Worm (Caenorhabditis elegans) whole organism, L1 larva: Measurements from ENCODE around the gene irk-1.
A peak's percentile ranks its signal among the peaks of the same experiment; 100 is the strongest.

Source experiments
- C04F5.9 ChIP-seq: sonication (generic microtip); optimal IDR thresholded peaks from 2 replicates; lab custom pipeline; 2016; ENCODE audit warnings: missing genetic modification characterization, missing compliant biosample characterization
- C34B4.2 ChIP-seq: sonication (generic microtip); optimal IDR thresholded peaks from 2 replicates; lab custom pipeline; 2017; ENCODE audit warnings: mild to moderate bottlenecking, missing genetic modification characterization, missing compliant biosample characterization
- F16B12.6 ChIP-seq: fragments of 150-350 bp; optimal IDR thresholded peaks from 2 replicates; lab custom pipeline; 2014; ENCODE audit warnings: missing biosample characterization, missing genetic modification characterization
- Y116A8C.19 ChIP-seq: sonication (generic microtip); optimal IDR thresholded peaks from 2 replicates; lab custom pipeline; 2016; ENCODE audit warnings: missing compliant biosample characterization, missing genetic modification characterization, borderline replicate concordance
- aha-1 ChIP-seq: fragments of 150-350 bp; optimal IDR thresholded peaks from 2 replicates; lab custom pipeline; 2014; ENCODE audit warnings: missing biosample characterization, missing genetic modification characterization
- ama-1 ChIP-seq: fragments of 150-350 bp; optimal IDR thresholded peaks from 2 replicates; lab custom pipeline; 2014
- ceh-63 ChIP-seq: fragments of 200-800 bp; sonication (Bioruptor generic); optimal IDR thresholded peaks from 2 replicates; lab custom pipeline; 2018; ENCODE audit warnings: mild to moderate bottlenecking, missing genetic modification characterization, missing compliant biosample characterization
- ceh-88 ChIP-seq: fragments of 200-800 bp; sonication (Bioruptor generic); IDR thresholded peaks from 2 replicates; pipeline ENCODE4 v1.3.6; 2022; ENCODE audit warnings: missing genetic modification characterization, missing compliant biosample characterization
- ceh-90 ChIP-seq: sonication (generic microtip); optimal IDR thresholded peaks from 2 replicates; lab custom pipeline; 2016; ENCODE audit warnings: missing genetic modification characterization, missing compliant biosample characterization
- egl-13 ChIP-seq: sonication (generic microtip); optimal IDR thresholded peaks from 2 replicates; lab custom pipeline; 2016; ENCODE audit warnings: missing genotype, missing genetic modification reagents, missing genetic modification characterization, missing compliant biosample characterization
- egl-27 ChIP-seq, 2 experiments: fragments of 150-350 bp in 1 of 2; sonication (generic microtip); optimal IDR thresholded peaks; 3 replicates each; lab custom pipeline; 2017 to 2018; ENCODE audit warnings: missing biosample characterization in 2 of 2, missing genetic modification characterization in 2 of 2, missing genetic modification reagents in 2 of 2
- elt-2 ChIP-seq: sonication (generic microtip); optimal IDR thresholded peaks from 2 replicates; lab custom pipeline; 2016; ENCODE audit warnings: missing genetic modification characterization, mild to moderate bottlenecking, inconsistent platforms, missing compliant biosample characterization, missing genetic modification reagents
- fkh-10 ChIP-seq: sonication (generic microtip); optimal IDR thresholded peaks from 2 replicates; lab custom pipeline; 2017; ENCODE audit warnings: missing biosample characterization, missing genetic modification reagents, missing genetic modification characterization
- fkh-8 ChIP-seq: sonication (generic microtip); optimal IDR thresholded peaks from 2 replicates; lab custom pipeline; 2016; ENCODE audit warnings: mild to moderate bottlenecking, missing genetic modification characterization, missing compliant biosample characterization
- fos-1 ChIP-seq: fragments of 150-350 bp; optimal IDR thresholded peaks from 2 replicates; lab custom pipeline; 2014; ENCODE audit warnings: missing biosample characterization, missing genetic modification characterization
- hlh-17 ChIP-seq: fragments of 200-800 bp; sonication (Bioruptor generic); optimal IDR thresholded peaks from 2 replicates; lab custom pipeline; 2018; ENCODE audit warnings: missing genetic modification characterization, mild to moderate bottlenecking, missing compliant biosample characterization, moderate library complexity, borderline replicate concordance
- hpl-2 ChIP-seq: fragments of 150-350 bp; optimal IDR thresholded peaks from 2 replicates; lab custom pipeline; 2014; ENCODE audit warnings: missing biosample characterization, missing genetic modification reagents, missing genetic modification characterization
- irx-1 ChIP-seq: sonication (generic microtip); optimal IDR thresholded peaks from 2 replicates; lab custom pipeline; 2016; ENCODE audit warnings: missing genetic modification characterization, missing compliant biosample characterization
- isw-1 ChIP-seq: fragments of 200-800 bp; sonication (Bioruptor generic); IDR thresholded peaks from 2 replicates; pipeline ENCODE4 v1.3.6; 2022; ENCODE audit warnings: missing genetic modification characterization, missing compliant biosample characterization
- jun-1 ChIP-seq: fragments of 150-350 bp; optimal IDR thresholded peaks from 2 replicates; lab custom pipeline; 2014; ENCODE audit warnings: missing biosample characterization, missing genetic modification reagents, missing genetic modification characterization
- lin-14 ChIP-seq: fragments of 200-800 bp; sonication (Bioruptor generic); optimal IDR thresholded peaks from 2 replicates; lab custom pipeline; 2018; ENCODE audit warnings: mild to moderate bottlenecking, missing genetic modification characterization, moderate library complexity, missing compliant biosample characterization
- lin-15B ChIP-seq: fragments of 150-350 bp; sonication (generic microtip); optimal IDR thresholded peaks from 3 replicates; lab custom pipeline; 2014; ENCODE audit warnings: missing biosample characterization, missing genetic modification characterization
- lin-35 ChIP-seq, 2 experiments: fragments of 150-350 bp; optimal IDR thresholded peaks; 2 replicates each; lab custom pipeline; 2014; ENCODE audit warnings: missing biosample characterization in 2 of 2, missing genetic modification characterization in 2 of 2, missing genetic modification reagents in 2 of 2
- lin-39 ChIP-seq: fragments of 150-350 bp; optimal IDR thresholded peaks from 2 replicates; lab custom pipeline; 2014; ENCODE audit warnings: missing biosample characterization, missing genetic modification reagents, missing genetic modification characterization
- lir-3 ChIP-seq: sonication (generic microtip); optimal IDR thresholded peaks from 2 replicates; lab custom pipeline; 2016; ENCODE audit warnings: mild to moderate bottlenecking, missing genetic modification characterization, moderate library complexity, missing compliant biosample characterization; ENCODE audit not compliant: poor library complexity
- lsy-2 ChIP-seq, 2 experiments: fragments of 150-350 bp; optimal IDR thresholded peaks; 2 replicates each; lab custom pipeline; 2014; ENCODE audit warnings: missing biosample characterization in 2 of 2, missing genetic modification characterization in 2 of 2
- mab-9 ChIP-seq: fragments of 200-800 bp; sonication (Bioruptor generic); IDR thresholded peaks from 2 replicates; pipeline ENCODE4 v1.3.6; 2022; ENCODE audit warnings: missing genetic modification reagents, missing genetic modification characterization, missing compliant biosample characterization
- mdl-1 ChIP-seq, 2 experiments: fragments of 150-350 bp; optimal IDR thresholded peaks; 2 replicates each; lab custom pipeline; 2014 to 2017; ENCODE audit warnings: missing biosample characterization in 2 of 2, missing genetic modification characterization in 2 of 2, inconsistent platforms in 1 of 2
- mef-2 ChIP-seq: fragments of 150-350 bp; optimal IDR thresholded peaks from 2 replicates; lab custom pipeline; 2014; ENCODE audit warnings: missing biosample characterization, missing genetic modification characterization
- mep-1 ChIP-seq: fragments of 150-350 bp; optimal IDR thresholded peaks from 2 replicates; lab custom pipeline; 2014; ENCODE audit warnings: missing biosample characterization, missing genetic modification characterization
- nhr-11 ChIP-seq: fragments of 150-350 bp; optimal IDR thresholded peaks from 2 replicates; lab custom pipeline; 2014; ENCODE audit warnings: missing biosample characterization, missing genetic modification characterization
- nhr-20 ChIP-seq: sonication (generic microtip); optimal IDR thresholded peaks from 2 replicates; lab custom pipeline; 2016; ENCODE audit warnings: mild to moderate bottlenecking, missing genetic modification characterization, missing compliant biosample characterization
- nhr-47 ChIP-seq: sonication (generic microtip); optimal IDR thresholded peaks from 2 replicates; lab custom pipeline; 2016; ENCODE audit warnings: mild to moderate bottlenecking, missing genetic modification characterization, moderate library complexity, missing compliant biosample characterization
- nhr-71 ChIP-seq: sonication (generic microtip); optimal IDR thresholded peaks from 2 replicates; lab custom pipeline; 2016; ENCODE audit warnings: mild to moderate bottlenecking, missing genetic modification characterization, moderate library complexity, missing compliant biosample characterization
- nhr-76 ChIP-seq: sonication (generic microtip); optimal IDR thresholded peaks from 2 replicates; lab custom pipeline; 2017; ENCODE audit warnings: missing biosample characterization, missing genetic modification characterization
- nhr-77 ChIP-seq: fragments of 150-350 bp; optimal IDR thresholded peaks from 2 replicates; lab custom pipeline; 2014; ENCODE audit warnings: missing biosample characterization, missing genetic modification characterization
- nhr-85 ChIP-seq: sonication (generic microtip); peaks from one replicate; lab custom pipeline; 2016; ENCODE audit warnings: missing genetic modification characterization, inconsistent platforms, missing compliant biosample characterization
- nhr-90 ChIP-seq: sonication (generic microtip); optimal IDR thresholded peaks from 2 replicates; lab custom pipeline; 2016; ENCODE audit warnings: mild to moderate bottlenecking, missing genetic modification characterization, missing compliant biosample characterization; ENCODE audit not compliant: poor library complexity
- pag-3 ChIP-seq: sonication (generic microtip); optimal IDR thresholded peaks from 2 replicates; lab custom pipeline; 2017; ENCODE audit warnings: missing genetic modification characterization, mild to moderate bottlenecking, missing compliant biosample characterization, antibody characterized with exemption, borderline replicate concordance; ENCODE audit not compliant: insufficient read depth
- pax-3 ChIP-seq: fragments of 200-800 bp; sonication (Bioruptor generic); optimal IDR thresholded peaks from 2 replicates; lab custom pipeline; 2018; ENCODE audit warnings: mild to moderate bottlenecking, missing genetic modification characterization, moderate library complexity, missing compliant biosample characterization
- pqm-1 ChIP-seq: sonication (generic microtip); optimal IDR thresholded peaks from 3 replicates; lab custom pipeline; 2017; ENCODE audit warnings: missing biosample characterization, missing genetic modification characterization
- rnt-1 ChIP-seq: sonication (generic microtip); optimal IDR thresholded peaks from 2 replicates; lab custom pipeline; 2016; ENCODE audit warnings: mild to moderate bottlenecking, missing genetic modification characterization, moderate library complexity, missing compliant biosample characterization
- snpc-4 ChIP-seq: fragments of 150-350 bp; optimal IDR thresholded peaks from 2 replicates; lab custom pipeline; 2014; ENCODE audit warnings: missing biosample characterization, missing genetic modification characterization
- sox-4 ChIP-seq: sonication (generic microtip); optimal IDR thresholded peaks from 2 replicates; lab custom pipeline; 2016; ENCODE audit warnings: missing genetic modification characterization, missing compliant biosample characterization
- sptf-1 ChIP-seq: fragments of 150-350 bp; optimal IDR thresholded peaks from 2 replicates; lab custom pipeline; 2014; ENCODE audit warnings: missing biosample characterization, missing genetic modification characterization
- swsn-7 ChIP-seq: sonication (generic microtip); optimal IDR thresholded peaks from 2 replicates; lab custom pipeline; 2016; ENCODE audit warnings: missing genetic modification characterization, missing compliant biosample characterization
- unc-30 ChIP-seq: sonication (generic microtip); optimal IDR thresholded peaks from 2 replicates; lab custom pipeline; 2017; ENCODE audit warnings: missing biosample characterization, missing genetic modification characterization
- unc-86 ChIP-seq: sonication (generic microtip); optimal IDR thresholded peaks from 2 replicates; lab custom pipeline; 2016; ENCODE audit warnings: missing genetic modification characterization, missing compliant biosample characterization
- unc-98 ChIP-seq: fragments of 200-800 bp; sonication (Bioruptor generic); IDR thresholded peaks from 2 replicates; pipeline ENCODE4 v1.3.6; 2022; ENCODE audit warnings: missing genetic modification characterization, missing compliant biosample characterization
- zag-1 ChIP-seq: fragments of 150-350 bp; optimal IDR thresholded peaks from 2 replicates; lab custom pipeline; 2014; ENCODE audit warnings: missing biosample characterization, missing genetic modification characterization

Gene irk-1

ce11 chrX:6818036-6818488 is 40.1 kb upstream of the irk-1 start, which contains the start of gene dhs-28 (continued):
- TF ChIP-seq unc-86 (tag; lab: Kevin White, UChicago): no peak
- peak; percentile 63 for TF ChIP-seq elt-2
- TF ChIP-seq nhr-11 (tag; lab: Kevin White, UChicago): no peak
- TF ChIP-seq C04F5.9 (tag; lab: Kevin White, UChicago): no peak
- TF ChIP-seq snpc-4: no peak

ce11 chrX:6813025-6813424 is 35.1 kb upstream of the irk-1 start:
- no peak for TF ChIP-seq C34B4.2 (tag; lab: Kevin White, UChicago)
- TF ChIP-seq nhr-77 (tag; lab: Kevin White, UChicago): no peak
- TF ChIP-seq swsn-7: no peak
- TF ChIP-seq isw-1 (GFP tag; lab: Robert Waterston, UW): no peak
- no peak for TF ChIP-seq zag-1 (tag; lab: Kevin White, UChicago)
- no peak for TF ChIP-seq F16B12.6
- TF ChIP-seq pqm-1 (tag; lab: Kevin White, UChicago): no peak
- TF ChIP-seq ceh-63: no peak
- TF ChIP-seq sptf-1 (tag; lab: Kevin White, UChicago): no peak

ce11 chrX:6808640-6809039 is 30.7 kb upstream of the irk-1 start:
- TF ChIP-seq pax-3 (tag; lab: Kevin White, UChicago): no peak
- no peak for TF ChIP-seq sox-4 (tag; lab: Kevin White, UChicago)
- no peak for TF ChIP-seq unc-98
- no peak for TF ChIP-seq fos-1 (tag; lab: Kevin White, UChicago)
- TF ChIP-seq nhr-85 (tag; lab: Kevin White, UChicago): no peak
- no peak for TF ChIP-seq jun-1 (tag; lab: Kevin White, UChicago)
- TF ChIP-seq ceh-63: no peak
- TF ChIP-seq hlh-17 (GFP tag; lab: Kevin White, UChicago): no peak
- no peak for TF ChIP-seq aha-1 (tag; lab: Kevin White, UChicago)
- TF ChIP-seq rnt-1 (tag; lab: Kevin White, UChicago): peak; percentile 39
- no peak for TF ChIP-seq nhr-76 (tag; lab: Kevin White, UChicago)
- no peak for TF ChIP-seq fkh-10 (GFP tag; lab: Kevin White, UChicago)
- no peak for TF ChIP-seq pag-3 (tag; lab: Kevin White, UChicago)
- no peak for TF ChIP-seq lin-15B (tag; lab: Kevin White, UChicago)
- TF ChIP-seq nhr-77 (tag; lab: Kevin White, UChicago): no peak
- no peak for TF ChIP-seq ceh-90 (tag; lab: Kevin White, UChicago)
- no peak for TF ChIP-seq mef-2
- TF ChIP-seq C34B4.2 (tag; lab: Kevin White, UChicago): no peak
- no peak for TF ChIP-seq ceh-88
- TF ChIP-seq nhr-11 (tag; lab: Kevin White, UChicago): no peak
- peak in 1 of 2 experiments; percentile 27 for TF ChIP-seq lsy-2 (tag; optimal IDR thresholded peaks at IDR 0.05; lab: Kevin White, UChicago)
- peak; percentile 67 for TF ChIP-seq mep-1 (tag; lab: Kevin White, UChicago)
- peak; percentile 77 for TF ChIP-seq nhr-20 (tag; lab: Kevin White, UChicago)
- TF ChIP-seq fkh-8 (tag; lab: Kevin White, UChicago): no peak
- TF ChIP-seq mab-9 (GFP tag; lab: Robert Waterston, UW): no peak
- TF ChIP-seq egl-13 (tag; lab: Kevin White, UChicago): no peak
- no peak for TF ChIP-seq egl-27 (tag; optimal IDR thresholded peaks at IDR 0.05; lab: Kevin White, UChicago)
- peak; percentile 47 for TF ChIP-seq ama-1
- TF ChIP-seq lin-35 (GFP tag; optimal IDR thresholded peaks at IDR 0.05; lab: Kevin White, UChicago): peak in 1 of 2 experiments; percentile 81
- no peak for TF ChIP-seq irx-1
- peak; percentile 59 for TF ChIP-seq nhr-90 (tag; lab: Kevin White, UChicago)
- no peak for TF ChIP-seq unc-30 (tag; lab: Kevin White, UChicago)
- peak; percentile 49 for TF ChIP-seq nhr-71 (tag; lab: Kevin White, UChicago)
- no peak for TF ChIP-seq sptf-1 (tag; lab: Kevin White, UChicago)
- TF ChIP-seq lin-14 (GFP tag; lab: Kevin White, UChicago): peak; percentile 31
- peak; percentile 9 for TF ChIP-seq nhr-47 (tag; lab: Kevin White, UChicago)
- peak; percentile 34 for TF ChIP-seq hpl-2 (GFP tag; lab: Kevin White, UChicago)
- no peak for TF ChIP-seq lin-39
- TF ChIP-seq mdl-1 (tag; optimal IDR thresholded peaks at IDR 0.05; lab: Kevin White, UChicago): peak in 1 of 2 experiments; percentile 60
- TF ChIP-seq lir-3 (tag; lab: Kevin White, UChicago): no peak
- TF ChIP-seq Y116A8C.19 (tag; lab: Kevin White, UChicago): no peak
